Fruit fly (Drosophila melanogaster): ENCODE results near the gene CG34345.

Gene CG34345

dm6 chr2L:6601018-6601505 lies 21.9 kb upstream of the CG34345 start, which contains the start of gene Dpp10 (continued):
- TF ChIP-seq ken (GFP tag; IDR thresholded peaks at IDR 0.05) (peak; percentile 93), nmo (GFP tag; optimal IDR thresholded peaks at IDR 0.05) (peak; percentile 78), chn (GFP tag; optimal IDR thresholded peaks at IDR 0.05) (peak; percentile 88), twi (tag; optimal IDR thresholded peaks at IDR 0.05) (peak; percentile 44), D19A (tag; optimal IDR thresholded peaks at IDR 0.05) (peak; percentile 77), CG15601 (tag; optimal IDR thresholded peaks at IDR 0.05) (peak; percentile 32), CG10147 (GFP tag; optimal IDR thresholded peaks at IDR 0.05) (peak; percentile 85), kah (GFP tag; optimal IDR thresholded peaks at IDR 0.05) (peak; percentile 60), CG33213 (GFP tag; optimal IDR thresholded peaks at IDR 0.05) (peak; percentile 74), Optix (GFP tag; IDR thresholded peaks at IDR 0.05) (peak; percentile 90), oc (tag; optimal IDR thresholded peaks at IDR 0.05) (peak; percentile 70), CG14860 (GFP tag; IDR thresholded peaks at IDR 0.05; ENCODE audit: partially characterized antibody) (0 out of 3 replicates have a peak, but pooled peaks have one; percentile 14), NC2β (GFP tag; optimal IDR thresholded peaks at IDR 0.05) (peak; percentile 80), croc (GFP tag; conservative IDR thresholded peaks at IDR 0.05) (peak; percentile 82; the same call in 2 of the 3 replicates), fd102C (GFP tag; optimal IDR thresholded peaks at IDR 0.05) (no peak), CkIIα-i1 (GFP tag; IDR thresholded peaks at IDR 0.05) (peak; percentile 81), zen (tag; optimal IDR thresholded peaks at IDR 0.05) (peak; percentile 61), jing (GFP tag; optimal IDR thresholded peaks at IDR 0.05) (peak; percentile 46), TFAM (GFP tag; optimal IDR thresholded peaks at IDR 0.05) (no peak), Dad (GFP tag; optimal IDR thresholded peaks at IDR 0.05) (peak; percentile 91), CG7556 (GFP tag; optimal IDR thresholded peaks at IDR 0.05) (peak; percentile 96), nerfin-2 (GFP tag; IDR thresholded peaks at IDR 0.05; ENCODE audit: partially characterized antibody) (0 out of 2 replicates have a peak, but pooled peaks have one; percentile 29), mam (GFP tag; optimal IDR thresholded peaks at IDR 0.05) (peak; percentile 94), CG17912 (GFP tag; optimal IDR thresholded peaks at IDR 0.05) (peak; percentile 4), CG18011 (GFP tag; optimal IDR thresholded peaks at IDR 0.05) (peak; percentile 80), Max (GFP tag; optimal IDR thresholded peaks at IDR 0.05) (peak; percentile 83), kay (GFP tag; optimal IDR thresholded peaks at IDR 0.05) (peak; percentile 72), CG17385 (GFP tag; optimal IDR thresholded peaks at IDR 0.05) (peak; percentile 88), CG2116 (GFP tag; optimal IDR thresholded peaks at IDR 0.05) (peak; percentile 39), CG13287 (GFP tag; IDR thresholded peaks at IDR 0.05; ENCODE audit: partially characterized antibody) (peak; percentile 58), Hand (GFP tag; optimal IDR thresholded peaks at IDR 0.05) (peak; percentile 95), Usf (GFP tag; optimal IDR thresholded peaks at IDR 0.05) (peak; percentile 41), CG43689 (GFP tag; IDR thresholded peaks at IDR 0.05) (peak; percentile 88), CG12744 (GFP tag; optimal IDR thresholded peaks at IDR 0.05) (peak; percentile 86), CG9727 (GFP tag; optimal IDR thresholded peaks at IDR 0.05) (peak; percentile 89), CG11093 (GFP tag; IDR thresholded peaks at IDR 0.05) (peak; percentile 91), Dip2 (GFP tag; IDR thresholded peaks at IDR 0.05) (0 out of 2 replicates have a peak, but pooled peaks have one; percentile 44), Trl (optimal IDR thresholded peaks at IDR 0.05) (peak; percentile 44 to 76), Trl (GFP tag; optimal IDR thresholded peaks at IDR 0.05) (peak; percentile 69), CG34376 (GFP tag; optimal IDR thresholded peaks at IDR 0.05) (peak; percentile 93), trh (GFP tag; optimal IDR thresholded peaks at IDR 0.05) (peak; percentile 75), Gsc (GFP tag; IDR thresholded peaks at IDR 0.05) (peak; percentile 73), Opbp (GFP tag; IDR thresholded peaks at IDR 0.05; ENCODE audit: partially characterized antibody) (no peak), fd64A (GFP tag; optimal IDR thresholded peaks at IDR 0.05) (peak; percentile 36), CG17359 (tag; optimal IDR thresholded peaks at IDR 0.05) (peak; percentile 89), CG15479 (GFP tag; optimal IDR thresholded peaks at IDR 0.05) (no peak), mld (GFP tag; IDR thresholded peaks at IDR 0.05; ENCODE audit: partially characterized antibody) (no peak), luna (GFP tag; optimal IDR thresholded peaks at IDR 0.05) (peak; percentile 62), CrebB (tag; optimal IDR thresholded peaks at IDR 0.05) (peak; percentile 90), Tbp (GFP tag; optimal IDR thresholded peaks at IDR 0.05) (no peak)

All from whole organism, embryonic.